Fruit fly (Drosophila melanogaster) whole organism, embryonic: Measurements from ENCODE around the gene Cyp313a1.

Experiments used
- Abd-B ChIP-seq: fragments of 200-800 bp; sonication (Bioruptor generic); optimal IDR thresholded peaks from 2 replicates; lab custom pipeline; 2018; ENCODE audit warnings: missing biosample characterization, mild to moderate bottlenecking, missing genetic modification characterization, moderate library complexity
- Bgb ChIP-seq: fragments of 200-800 bp; sonication (Bioruptor generic); IDR thresholded peaks from 2 replicates; pipeline ENCODE4 v1.3.6; 2022; ENCODE audit warnings: missing biosample characterization, missing genetic modification characterization; ENCODE audit not compliant: partially characterized antibody
- CG1024 ChIP-seq: fragments of 200-800 bp; sonication (Bioruptor generic); IDR thresholded peaks from 2 replicates; pipeline ENCODE4 v1.3.6; 2022; ENCODE audit warnings: missing biosample characterization, missing genetic modification characterization
- CG10543 ChIP-seq: fragments of 200-800 bp; sonication (Bioruptor generic); optimal IDR thresholded peaks from 3 replicates; lab custom pipeline; 2017; ENCODE audit warnings: missing biosample characterization, mild to moderate bottlenecking, missing genetic modification characterization, moderate library complexity
- CG11247 ChIP-seq: fragments of 200-800 bp; sonication (Bioruptor generic); IDR thresholded peaks from 2 replicates; pipeline ENCODE4 v1.3.6; 2022; ENCODE audit warnings: missing biosample characterization, missing genetic modification characterization
- CG12299 ChIP-seq: fragments of 200-800 bp; sonication (Bioruptor generic); optimal IDR thresholded peaks from 2 replicates; lab custom pipeline; 2018; ENCODE audit warnings: missing biosample characterization, mild to moderate bottlenecking, missing genetic modification characterization
- CG12659 ChIP-seq: fragments of 200-800 bp; sonication (Bioruptor generic); optimal IDR thresholded peaks from 3 replicates; lab custom pipeline; 2017; ENCODE audit warnings: mild to moderate bottlenecking, missing biosample characterization, missing genetic modification reagents, missing genetic modification characterization
- CG12942 ChIP-seq: fragments of 200-800 bp; sonication (Bioruptor generic); optimal IDR thresholded peaks from 3 replicates; lab custom pipeline; 2016; ENCODE audit warnings: missing biosample characterization, missing genetic modification characterization
- CG13624 ChIP-seq: fragments of 200-800 bp; sonication (Bioruptor generic); optimal IDR thresholded peaks from 2 replicates; lab custom pipeline; 2016; ENCODE audit warnings: missing biosample characterization, missing genetic modification characterization
- CG13894 ChIP-seq: fragments of 200-800 bp; sonication (Bioruptor generic); optimal IDR thresholded peaks from 3 replicates; lab custom pipeline; 2018; ENCODE audit warnings: missing biosample characterization, mild to moderate bottlenecking, missing genetic modification characterization, moderate library complexity
- CG14965 ChIP-seq: fragments of 200-800 bp; sonication (Bioruptor generic); optimal IDR thresholded peaks from 2 replicates; lab custom pipeline; 2016; ENCODE audit warnings: missing biosample characterization, missing genetic modification characterization, borderline replicate concordance
- CG15696 ChIP-seq: fragments of 200-800 bp; sonication (Bioruptor generic); optimal IDR thresholded peaks from 2 replicates; lab custom pipeline; 2019; ENCODE audit warnings: missing biosample characterization, mild to moderate bottlenecking, missing genetic modification characterization, moderate library complexity
- CG16779 ChIP-seq: fragments of 200-800 bp; sonication (Bioruptor generic); IDR thresholded peaks from 2 replicates; pipeline ENCODE4 v1.3.6; 2022; ENCODE audit warnings: missing biosample characterization, missing genetic modification characterization
- CG17186 ChIP-seq: fragments of 200-800 bp; sonication (Bioruptor generic); optimal IDR thresholded peaks from 3 replicates; lab custom pipeline; 2017; ENCODE audit warnings: missing biosample characterization, missing genetic modification reagents, missing genetic modification characterization
- CG31388 ChIP-seq: fragments of 200-800 bp; sonication (Bioruptor generic); optimal IDR thresholded peaks from 2 replicates; lab custom pipeline; 2016; ENCODE audit warnings: missing biosample characterization, missing genetic modification characterization
- CG3281 ChIP-seq: fragments of 200-800 bp; sonication (Bioruptor generic); optimal IDR thresholded peaks from 3 replicates; lab custom pipeline; 2017; ENCODE audit warnings: missing biosample characterization, mild to moderate bottlenecking, missing genetic modification characterization
- CG3847 ChIP-seq: fragments of 200-800 bp; sonication (Bioruptor generic); IDR thresholded peaks from 2 replicates; pipeline ENCODE4 v1.3.6; 2022; ENCODE audit warnings: missing biosample characterization, missing genetic modification characterization
- CG6689 ChIP-seq: fragments of 200-800 bp; sonication (Bioruptor generic); IDR thresholded peaks from 2 replicates; pipeline ENCODE4 v1.3.6; 2022; ENCODE audit warnings: missing biosample characterization, missing genetic modification characterization
- CG6791 ChIP-seq: fragments of 200-800 bp; sonication (Bioruptor generic); IDR thresholded peaks from 3 replicates; pipeline ENCODE4 v1.3.6; 2022; ENCODE audit warnings: missing biosample characterization, missing genetic modification characterization; ENCODE audit not compliant: partially characterized antibody
- CG7556 ChIP-seq: fragments of 200-800 bp; sonication (Bioruptor generic); optimal IDR thresholded peaks from 2 replicates; lab custom pipeline; 2017; ENCODE audit warnings: missing biosample characterization, mild to moderate bottlenecking, missing genetic modification characterization
- CG7786 ChIP-seq: fragments of 200-800 bp; sonication (Bioruptor generic); optimal IDR thresholded peaks from 2 replicates; lab custom pipeline; 2016; ENCODE audit warnings: missing biosample characterization, missing genetic modification characterization
- CG7963 ChIP-seq: fragments of 200-800 bp; sonication (Bioruptor generic); IDR thresholded peaks from 3 replicates; pipeline ENCODE4 v1.3.6; 2022; ENCODE audit warnings: missing biosample characterization, missing genetic modification characterization; ENCODE audit not compliant: partially characterized antibody
- CG9817 ChIP-seq: fragments of 200-800 bp; sonication (Bioruptor generic); optimal IDR thresholded peaks from 2 replicates; lab custom pipeline; 2018; ENCODE audit warnings: missing biosample characterization, mild to moderate bottlenecking, missing genetic modification characterization, moderate library complexity
- CrebB ChIP-seq: fragments of 200-800 bp; sonication (Bioruptor generic); optimal IDR thresholded peaks from 3 replicates; lab custom pipeline; 2018; ENCODE audit warnings: missing biosample characterization, mild to moderate bottlenecking, missing genetic modification characterization
- Dad ChIP-seq: fragments of 200-800 bp; sonication (Bioruptor generic); optimal IDR thresholded peaks from 3 replicates; lab custom pipeline; 2016; ENCODE audit warnings: missing biosample characterization, missing genetic modification characterization
- Dip3 ChIP-seq: fragments of 200-800 bp; sonication (Bioruptor generic); optimal IDR thresholded peaks from 3 replicates; lab custom pipeline; 2016; ENCODE audit warnings: missing biosample characterization, missing genetic modification characterization
- Eip74EF ChIP-seq, 2 experiments: fragments of 200-800 bp in 1 of 2; fragments of >200 bp in 1 of 2; sonication (Bioruptor generic) in 1 of 2; optimal IDR thresholded peaks; 2 replicates each; lab custom pipeline; 2017 to 2019; ENCODE audit warnings: missing biosample characterization in 2 of 2, missing genetic modification characterization in 2 of 2, mild to moderate bottlenecking in 1 of 2, moderate library complexity in 1 of 2
- HLH4C ChIP-seq: fragments of 200-800 bp; sonication (Bioruptor generic); IDR thresholded peaks from 3 replicates; pipeline ENCODE4 v1.3.6; 2022; ENCODE audit warnings: missing biosample characterization, missing genetic modification characterization; ENCODE audit not compliant: partially characterized antibody
- HmgZ ChIP-seq: fragments of 200-800 bp; sonication (Bioruptor generic); optimal IDR thresholded peaks from 2 replicates; lab custom pipeline; 2018; ENCODE audit warnings: missing biosample characterization, mild to moderate bottlenecking, missing genetic modification characterization
- Hmr ChIP-seq: fragments of 200-800 bp; sonication (Bioruptor generic); optimal IDR thresholded peaks from 3 replicates; lab custom pipeline; 2017; ENCODE audit warnings: mild to moderate bottlenecking, missing biosample characterization, missing genetic modification reagents, missing genetic modification characterization
- Hr39 ChIP-seq: fragments of >200 bp; optimal IDR thresholded peaks from 2 replicates; lab custom pipeline; 2017
- MTF-1 ChIP-seq: fragments of 200-800 bp; sonication (Bioruptor generic); optimal IDR thresholded peaks from 2 replicates; lab custom pipeline; 2018; ENCODE audit warnings: missing biosample characterization, mild to moderate bottlenecking, missing genetic modification characterization, borderline replicate concordance
- Mes4 ChIP-seq: fragments of 200-800 bp; sonication (Bioruptor generic); optimal IDR thresholded peaks from 2 replicates; lab custom pipeline; 2016; ENCODE audit warnings: missing biosample characterization, missing genetic modification characterization
- NfI ChIP-seq: fragments of 200-800 bp; sonication (Bioruptor generic); optimal IDR thresholded peaks from 3 replicates; lab custom pipeline; 2018; ENCODE audit warnings: missing biosample characterization, mild to moderate bottlenecking, missing genetic modification characterization, moderate library complexity
- Oaz ChIP-seq: fragments of 200-800 bp; sonication (Bioruptor generic); IDR thresholded peaks from 2 replicates; pipeline ENCODE4 v1.3.6; 2022; ENCODE audit warnings: missing biosample characterization, missing genetic modification characterization
- Sox100B ChIP-seq: fragments of 200-800 bp; sonication (Bioruptor generic); optimal IDR thresholded peaks from 3 replicates; lab custom pipeline; 2018; ENCODE audit warnings: missing biosample characterization, mild to moderate bottlenecking, missing genetic modification characterization
- ab ChIP-seq: fragments of 200-800 bp; sonication (Bioruptor generic); optimal IDR thresholded peaks from 2 replicates; lab custom pipeline; 2016; ENCODE audit warnings: missing biosample characterization, missing genetic modification characterization
- crc ChIP-seq: fragments of 200-800 bp; sonication (Bioruptor generic); optimal IDR thresholded peaks from 2 replicates; lab custom pipeline; 2016; ENCODE audit warnings: missing biosample characterization, missing genetic modification characterization
- croc ChIP-seq: fragments of 200-800 bp; sonication (Bioruptor generic); conservative IDR thresholded peaks from 3 replicates; pipeline ENCODE4 v1.3.6; 2022; ENCODE audit warnings: missing biosample characterization, missing genetic modification characterization
- emc ChIP-seq: fragments of 200-800 bp; sonication (Bioruptor generic); optimal IDR thresholded peaks from 2 replicates; lab custom pipeline; 2016; ENCODE audit warnings: missing biosample characterization, missing genetic modification characterization
- esg ChIP-seq: fragments of 200-800 bp; sonication (Bioruptor generic); conservative IDR thresholded peaks from 2 replicates; pipeline ENCODE4 v1.3.6; 2022; ENCODE audit warnings: missing biosample characterization, missing genetic modification characterization
- nerfin-2 ChIP-seq: fragments of 200-800 bp; sonication (Bioruptor generic); IDR thresholded peaks from 2 replicates; pipeline ENCODE4 v1.3.6; 2022; ENCODE audit warnings: missing biosample characterization, missing genetic modification characterization; ENCODE audit not compliant: partially characterized antibody
- odd ChIP-seq: fragments of 200-800 bp; sonication (Bioruptor generic); optimal IDR thresholded peaks from 2 replicates; lab custom pipeline; 2017; ENCODE audit warnings: missing biosample characterization, mild to moderate bottlenecking, missing genetic modification characterization
- pho ChIP-seq: fragments of 200-800 bp; sonication (Bioruptor generic); optimal IDR thresholded peaks from 2 replicates; lab custom pipeline; 2016; ENCODE audit warnings: missing biosample characterization, missing genetic modification characterization
- schlank ChIP-seq: fragments of 200-800 bp; sonication (Bioruptor generic); optimal IDR thresholded peaks from 2 replicates; lab custom pipeline; 2018; ENCODE audit warnings: missing biosample characterization, mild to moderate bottlenecking, missing genetic modification characterization
- so ChIP-seq: fragments of 200-800 bp; sonication (Bioruptor generic); IDR thresholded peaks from 3 replicates; pipeline ENCODE4 v1.3.6; 2022; ENCODE audit warnings: missing biosample characterization, missing genetic modification characterization
- tgo ChIP-seq: fragments of 200-800 bp; sonication (Bioruptor generic); IDR thresholded peaks from 3 replicates; pipeline ENCODE4 v1.3.6; 2022; ENCODE audit warnings: missing biosample characterization, missing genetic modification characterization
- unc-4 ChIP-seq: fragments of 200-800 bp; sonication (Bioruptor generic); IDR thresholded peaks from 2 replicates; pipeline ENCODE4 v1.3.6; 2022; ENCODE audit warnings: missing biosample characterization, missing genetic modification characterization; ENCODE audit not compliant: partially characterized antibody
- wor ChIP-seq: fragments of 200-800 bp; sonication (Bioruptor generic); IDR thresholded peaks from 2 replicates; pipeline ENCODE4 v1.3.6; 2022; ENCODE audit warnings: missing biosample characterization, missing genetic modification characterization
- yki ChIP-seq: fragments of >200 bp; optimal IDR thresholded peaks from 3 replicates; lab custom pipeline; 2018

The Cyp313a1 gene

dm6 chr3R:14476273-14476672 lies 44.6 kb upstream of the Cyp313a1 start (continued):
- peak; percentile 37 for TF ChIP-seq emc
- peak; percentile 38 for TF ChIP-seq Dip3
- TF ChIP-seq Hmr (GFP tag; lab: Kevin White, UChicago) = peak; percentile 30
- TF ChIP-seq pho (GFP tag; lab: Kevin White, UChicago) = no peak
- TF ChIP-seq CG16779 (GFP tag; lab: Robert Waterston, UW) = 0 out of 2 replicates have a peak, but pooled peaks have one; percentile 32
- TF ChIP-seq HLH4C = no peak
- no peak for TF ChIP-seq HmgZ (tag; lab: Kevin White, UChicago)
- TF ChIP-seq CG11247 (GFP tag; lab: Robert Waterston, UW) = peak; percentile 59
- peak; percentile 50 for TF ChIP-seq CG7556
- 0 out of 3 replicates have a peak, but pooled peaks have one; percentile 30 for TF ChIP-seq croc
- TF ChIP-seq ab = no peak
- peak; percentile 77 for TF ChIP-seq CG6689 (GFP tag; lab: Robert Waterston, UW)
- TF ChIP-seq nerfin-2 (GFP tag; lab: Robert Waterston, UW) = no peak
- peak; percentile 32 for TF ChIP-seq CG14965 (GFP tag; lab: Kevin White, UChicago)
- TF ChIP-seq CG3847 (GFP tag; lab: Robert Waterston, UW) = peak; percentile 53
- TF ChIP-seq CG7963 (GFP tag; lab: Robert Waterston, UW) = no peak
- TF ChIP-seq yki (lab: Kevin White, UChicago) = no peak
- no peak for TF ChIP-seq Hr39 (lab: Kevin White, UChicago)
- peak; percentile 47 for TF ChIP-seq MTF-1
- no peak for TF ChIP-seq CG12299 (tag; lab: Kevin White, UChicago)
- peak; percentile 53 for TF ChIP-seq Sox100B (GFP tag; lab: Kevin White, UChicago)
- TF ChIP-seq CG13624 = peak; percentile 58
- no peak for TF ChIP-seq CG13894 (tag; lab: Kevin White, UChicago)
- TF ChIP-seq Abd-B (GFP tag; lab: Kevin White, UChicago) = peak; percentile 49
- TF ChIP-seq esg (GFP tag; lab: Robert Waterston, UW) = peak; percentile 76
- TF ChIP-seq Bgb = no peak
- TF ChIP-seq Dad (GFP tag; lab: Kevin White, UChicago) = peak; percentile 63
- 0 out of 2 replicates have a peak, but pooled peaks have one; percentile 17 for TF ChIP-seq wor (GFP tag; lab: Robert Waterston, UW)
- no peak for TF ChIP-seq CG17186 (GFP tag; lab: Kevin White, UChicago)
- no peak for TF ChIP-seq unc-4 (GFP tag; lab: Robert Waterston, UW)
- peak; percentile 81 for TF ChIP-seq tgo (GFP tag; lab: Robert Waterston, UW)
- peak; percentile 78 for TF ChIP-seq so (GFP tag; lab: Robert Waterston, UW)
- peak; percentile 20 for TF ChIP-seq odd
- TF ChIP-seq CG12659 (GFP tag; lab: Kevin White, UChicago) = peak; percentile 68
- TF ChIP-seq CG31388 (GFP tag; lab: Kevin White, UChicago) = no peak
- TF ChIP-seq CG15696 (tag; lab: Kevin White, UChicago) = no peak
- peak; percentile 39 for TF ChIP-seq NfI
- peak; percentile 10 for TF ChIP-seq CG12942 (GFP tag; lab: Kevin White, UChicago)
- peak; percentile 46 for TF ChIP-seq CG7786
- TF ChIP-seq CG1024 = peak; percentile 67; the same call in 1 of the 2 replicates
- TF ChIP-seq CG10543 (GFP tag; lab: Kevin White, UChicago) = peak; percentile 6
- peak in 1 of 2 experiments; percentile 32 for TF ChIP-seq Eip74EF (GFP tag; optimal IDR thresholded peaks at IDR 0.05; lab: Kevin White, UChicago)
- no peak for TF ChIP-seq schlank (tag; lab: Kevin White, UChicago)
- TF ChIP-seq Mes4 = peak; percentile 33
- TF ChIP-seq CG3281 (GFP tag; lab: Kevin White, UChicago) = peak; percentile 51
- peak; percentile 40 for TF ChIP-seq CG9817
- TF ChIP-seq crc (GFP tag; lab: Kevin White, UChicago) = peak; percentile 2
- TF ChIP-seq CrebB = peak; percentile 26
- TF ChIP-seq CG6791 (GFP tag; lab: Robert Waterston, UW) = no peak
- peak; percentile 55; the same call in 1 of the 2 replicates for TF ChIP-seq Oaz (GFP tag; lab: Robert Waterston, UW)
